2 fruit fly cellular contexts compared by ENCODE assay signal in the genomic region with DNA sequence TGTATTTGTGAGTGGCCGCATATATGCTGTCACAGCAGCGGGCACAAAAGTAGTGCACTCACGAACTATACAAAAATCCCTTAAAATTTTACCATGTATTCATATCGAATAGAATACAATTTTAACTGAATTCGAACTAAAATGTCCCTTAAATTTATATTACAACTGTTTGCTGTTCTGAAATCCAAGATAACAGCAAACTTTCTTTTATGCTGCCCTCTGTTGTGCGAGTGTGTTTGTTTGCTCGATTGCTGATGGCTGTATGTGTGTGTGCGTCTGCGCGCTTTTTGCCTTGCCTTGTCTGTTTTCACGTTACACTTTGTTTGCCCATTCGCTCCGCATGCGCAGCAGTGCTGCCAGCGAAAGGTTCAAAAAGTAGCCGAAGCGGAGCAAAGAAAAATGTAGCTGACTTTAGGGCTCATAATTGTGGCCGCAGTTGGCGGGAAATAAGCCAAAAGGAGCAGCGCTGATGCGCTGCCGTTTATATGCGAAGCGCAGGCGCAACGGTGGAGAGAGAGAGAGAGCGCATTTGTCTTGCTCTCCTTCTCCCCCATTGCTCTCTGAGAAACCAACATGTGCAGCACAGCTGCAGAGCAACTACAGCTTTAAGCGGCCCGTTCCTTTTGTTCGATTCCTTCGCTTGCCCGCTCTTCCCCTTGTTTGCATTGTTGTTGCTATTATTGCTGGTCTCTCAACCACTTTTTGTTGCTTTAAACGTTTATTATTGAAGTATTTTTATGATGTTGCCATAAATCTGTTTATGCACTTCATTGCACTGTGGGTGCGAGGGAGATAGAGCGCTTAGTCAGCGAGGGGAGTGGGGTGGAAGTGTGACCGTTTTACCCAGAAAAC.
TF ChIP-seq lines count a peak whose summit lies in the region.

No protein-coding gene starts in this region.

TF ChIP-seq in whole organism, embryonic, 481 proteins besides CTCF, POLR2A, EP300 and RAD21 (continued from another document and continues in another):
- TF ChIP-seq CG15269 (tag; optimal IDR thresholded peaks at IDR 0.05; lab: Kevin White, UChicago) (peak; percentile 92), fd3F (GFP tag; optimal IDR thresholded peaks at IDR 0.05; lab: Kevin White, UChicago) (peak; percentile 78), tio (GFP tag; optimal IDR thresholded peaks at IDR 0.05; lab: Kevin White, UChicago) (no peak), CG1602 (GFP tag; optimal IDR thresholded peaks at IDR 0.05; lab: Kevin White, UChicago) (peak; percentile 93), wdn (GFP tag; IDR thresholded peaks at IDR 0.05; lab: Robert Waterston, UW) (peak; percentile 78), Nf-YB (GFP tag; optimal IDR thresholded peaks at IDR 0.05; lab: Kevin White, UChicago) (peak; percentile 83), CG14014 (GFP tag; IDR thresholded peaks at IDR 0.05; lab: Robert Waterston, UW) (peak; percentile 86), CG8765 (GFP tag; IDR thresholded peaks at IDR 0.05; lab: Robert Waterston, UW) (peak; percentile 76), CG11560 (tag; IDR thresholded peaks at IDR 0.05; lab: Robert Waterston, UW) (peak; percentile 71), z (GFP tag; IDR thresholded peaks at IDR 0.05; lab: Robert Waterston, UW) (peak; percentile 69), kni (GFP tag; optimal IDR thresholded peaks at IDR 0.05; lab: Kevin White, UChicago) (peak; percentile 96), knrl (GFP tag; IDR thresholded peaks at IDR 0.05; lab: Robert Waterston, UW; ENCODE audit: partially characterized antibody) (0 out of 3 replicates have a peak, but pooled peaks have one; percentile 33), CG1603 (tag; optimal IDR thresholded peaks at IDR 0.05; lab: Kevin White, UChicago) (peak; percentile 98), Ada2b (GFP tag; IDR thresholded peaks at IDR 0.05; lab: Robert Waterston, UW) (peak; percentile 90), CG7357 (GFP tag; IDR thresholded peaks at IDR 0.05; lab: Robert Waterston, UW) (peak; percentile 85), ftz-f1 (GFP tag; optimal IDR thresholded peaks at IDR 0.05; lab: Kevin White, UChicago) (peak; percentile 16), CG2120 (GFP tag; optimal IDR thresholded peaks at IDR 0.05; lab: Kevin White, UChicago) (peak; percentile 86), vnd (GFP tag; IDR thresholded peaks at IDR 0.05; lab: Robert Waterston, UW; ENCODE audit: partially characterized antibody) (no peak), dpn (GFP tag; optimal IDR thresholded peaks at IDR 0.05; lab: Kevin White, UChicago) (peak; percentile 92 to 93), bowl (GFP tag; IDR thresholded peaks at IDR 0.05; lab: Robert Waterston, UW) (peak; percentile 81; the same call in 1 of the 2 replicates), CG10462 (GFP tag; optimal IDR thresholded peaks at IDR 0.05; lab: Kevin White, UChicago) (peak; percentile 90), CG31365 (tag; optimal IDR thresholded peaks at IDR 0.05; lab: Kevin White, UChicago) (peak; percentile 82), ase (GFP tag; IDR thresholded peaks at IDR 0.05; lab: Robert Waterston, UW) (peak; percentile 91), Dip3 (GFP tag; optimal IDR thresholded peaks at IDR 0.05; lab: Kevin White, UChicago) (peak; percentile 74), jing (GFP tag; optimal IDR thresholded peaks at IDR 0.05; lab: Kevin White, UChicago) (peak; percentile 91), tin (GFP tag; optimal IDR thresholded peaks at IDR 0.05; lab: Kevin White, UChicago) (peak; percentile 93), CG17359 (tag; optimal IDR thresholded peaks at IDR 0.05; lab: Kevin White, UChicago) (peak; percentile 94), gsb (GFP tag; IDR thresholded peaks at IDR 0.05; lab: Robert Waterston, UW) (peak; percentile 75), sug (tag; optimal IDR thresholded peaks at IDR 0.05; lab: Kevin White, UChicago) (peak; percentile 57), Fer2 (tag; optimal IDR thresholded peaks at IDR 0.05; lab: Kevin White, UChicago) (peak; percentile 56), Asciz (GFP tag; optimal IDR thresholded peaks at IDR 0.05; lab: Kevin White, UChicago) (peak; percentile 91), Bgb (GFP tag; IDR thresholded peaks at IDR 0.05; lab: Robert Waterston, UW; ENCODE audit: partially characterized antibody) (no peak), dm (GFP tag; optimal IDR thresholded peaks at IDR 0.05; lab: Kevin White, UChicago) (peak; percentile 84), Dll (GFP tag; IDR thresholded peaks at IDR 0.05; lab: Robert Waterston, UW; ENCODE audit: partially characterized antibody) (peak; percentile 47; the same call in 2 of the 4 replicates), dimm (GFP tag; IDR thresholded peaks at IDR 0.05; lab: Robert Waterston, UW) (peak; percentile 84), nom (GFP tag; optimal IDR thresholded peaks at IDR 0.05; lab: Kevin White, UChicago) (no peak), CG3065 (GFP tag; optimal IDR thresholded peaks at IDR 0.05; lab: Kevin White, UChicago) (peak; percentile 78), D (optimal IDR thresholded peaks at IDR 0.05; lab: Kevin White, UChicago) (peak; percentile 66), D (GFP tag; optimal IDR thresholded peaks at IDR 0.05; lab: Kevin White, UChicago) (peak; percentile 91), pnt (GFP tag; optimal IDR thresholded peaks at IDR 0.05; lab: Kevin White, UChicago) (peak; percentile 93), CG7928 (GFP tag; optimal IDR thresholded peaks at IDR 0.05; lab: Kevin White, UChicago) (peak; percentile 57), CG12104 (GFP tag; optimal IDR thresholded peaks at IDR 0.05; lab: Kevin White, UChicago) (peak; percentile 90), otp (GFP tag; IDR thresholded peaks at IDR 0.05; lab: Robert Waterston, UW) (peak; percentile 93), CG6175 (GFP tag; IDR thresholded peaks at IDR 0.05; lab: Robert Waterston, UW) (peak; percentile 79; the same call in 2 of the 3 replicates), CG17612 (GFP tag; IDR thresholded peaks at IDR 0.05; lab: Robert Waterston, UW) (peak; percentile 54), prd (optimal IDR thresholded peaks at IDR 0.05; lab: Kevin White, UChicago) (no peak), prd (GFP tag; IDR thresholded peaks at IDR 0.05; lab: Robert Waterston, UW) (peak; percentile 95), Scr (GFP tag; IDR thresholded peaks at IDR 0.05; lab: Robert Waterston, UW; ENCODE audit: partially characterized antibody) (no peak), scrt (GFP tag; optimal IDR thresholded peaks at IDR 0.05; lab: Kevin White, UChicago) (peak; percentile 83), CG1024 (GFP tag; IDR thresholded peaks at IDR 0.05; lab: Robert Waterston, UW) (peak; percentile 86), eve (GFP tag; optimal IDR thresholded peaks at IDR 0.05; lab: Kevin White, UChicago) (peak in 1 of 2 experiments; percentile 72), HmgD (GFP tag; optimal IDR thresholded peaks at IDR 0.05; lab: Kevin White, UChicago) (peak; percentile 71), cad (GFP tag; optimal IDR thresholded peaks at IDR 0.05; lab: Kevin White, UChicago) (no peak), CG6791 (GFP tag; IDR thresholded peaks at IDR 0.05; lab: Robert Waterston, UW; ENCODE audit: partially characterized antibody) (no peak), CG4730 (GFP tag; IDR thresholded peaks at IDR 0.05; lab: Robert Waterston, UW) (peak; percentile 88), HLHmδ (GFP tag; optimal IDR thresholded peaks at IDR 0.05; lab: Kevin White, UChicago) (no peak), mirr (GFP tag; optimal IDR thresholded peaks at IDR 0.05; lab: Kevin White, UChicago) (peak; percentile 45), CG10209 (GFP tag; optimal IDR thresholded peaks at IDR 0.05; lab: Kevin White, UChicago) (peak; percentile 94), unpg (GFP tag; optimal IDR thresholded peaks at IDR 0.05; lab: Kevin White, UChicago) (peak; percentile 96)

TF ChIP-seq in whole organism, prepupa, 60 proteins besides CTCF, POLR2A, EP300 and RAD21 (continued from another document):
- TF ChIP-seq Lpt (GFP tag; optimal IDR thresholded peaks at IDR 0.05; lab: Kevin White, UChicago), result peak; percentile 92
- peak; percentile 92 for TF ChIP-seq Smox (GFP tag; optimal IDR thresholded peaks at IDR 0.05; lab: Kevin White, UChicago)
- TF ChIP-seq CG6276 (GFP tag; optimal IDR thresholded peaks at IDR 0.05; lab: Kevin White, UChicago), result peak; percentile 87
- TF ChIP-seq Hr38 (GFP tag; optimal IDR thresholded peaks at IDR 0.05; lab: Kevin White, UChicago), result no peak
- TF ChIP-seq net (GFP tag; optimal IDR thresholded peaks at IDR 0.05; lab: Kevin White, UChicago), result peak; percentile 89
- TF ChIP-seq topi (GFP tag; optimal IDR thresholded peaks at IDR 0.05; lab: Kevin White, UChicago), result peak; percentile 94
- TF ChIP-seq vri (GFP tag; optimal IDR thresholded peaks at IDR 0.05; lab: Kevin White, UChicago), result peak; percentile 89
- peak; percentile 91 for TF ChIP-seq Ets96B (tag; optimal IDR thresholded peaks at IDR 0.05; lab: Kevin White, UChicago)
- TF ChIP-seq CG8319 (GFP tag; optimal IDR thresholded peaks at IDR 0.05; lab: Kevin White, UChicago), result peak; percentile 89
- peak; percentile 94 for TF ChIP-seq achi (GFP tag; optimal IDR thresholded peaks at IDR 0.05; lab: Kevin White, UChicago)
- TF ChIP-seq CG11294 (GFP tag; IDR thresholded peaks at IDR 0.05; lab: Robert Waterston, UW), result peak; percentile 85
- TF ChIP-seq Sox102F (GFP tag; optimal IDR thresholded peaks at IDR 0.05; lab: Kevin White, UChicago), result peak; percentile 87
- TF ChIP-seq Ets21C (GFP tag; optimal IDR thresholded peaks at IDR 0.05; lab: Kevin White, UChicago), result peak; percentile 86
- peak; percentile 95 for TF ChIP-seq eg (GFP tag; IDR thresholded peaks at IDR 0.05; lab: Robert Waterston, UW)
